Fruit fly (Drosophila melanogaster) whole organism, embryonic: ENCODE data around the gene path.

Experiments used
- B-H2 ChIP-seq: fragments of 200-800 bp; sonication (Bioruptor generic); optimal IDR thresholded peaks from 2 replicates; lab custom pipeline; 2018; ENCODE audit warnings: missing biosample characterization, mild to moderate bottlenecking, missing genetic modification characterization
- CG11695 ChIP-seq: fragments of 200-800 bp; sonication (Bioruptor generic); IDR thresholded peaks from 3 replicates; pipeline ENCODE4 v1.3.6; 2022; ENCODE audit warnings: missing biosample characterization, missing genetic modification characterization
- CG12071 ChIP-seq: fragments of 200-800 bp; sonication (Bioruptor generic); optimal IDR thresholded peaks from 3 replicates; lab custom pipeline; 2018; ENCODE audit warnings: missing biosample characterization, mild to moderate bottlenecking, missing genetic modification characterization
- CG1233 ChIP-seq: fragments of 200-800 bp; sonication (Bioruptor generic); optimal IDR thresholded peaks from 4 replicates; lab custom pipeline; 2018; ENCODE audit warnings: missing biosample characterization, mild to moderate bottlenecking, missing genetic modification characterization
- CG14710 ChIP-seq: fragments of 200-800 bp; sonication (Bioruptor generic); optimal IDR thresholded peaks from 3 replicates; lab custom pipeline; 2019; ENCODE audit warnings: missing biosample characterization, mild to moderate bottlenecking, missing genetic modification characterization, moderate library complexity
- CG1529 ChIP-seq: fragments of 200-800 bp; sonication (Bioruptor generic); optimal IDR thresholded peaks from 3 replicates; lab custom pipeline; 2018; ENCODE audit warnings: missing biosample characterization, missing genetic modification characterization
- CG15479 ChIP-seq: fragments of 200-800 bp; sonication (Bioruptor generic); optimal IDR thresholded peaks from 3 replicates; lab custom pipeline; 2019; ENCODE audit warnings: missing biosample characterization, mild to moderate bottlenecking, missing genetic modification characterization, moderate library complexity
- CG15601 ChIP-seq: fragments of 200-800 bp; sonication (Bioruptor generic); optimal IDR thresholded peaks from 3 replicates; lab custom pipeline; 2019; ENCODE audit warnings: missing biosample characterization, mild to moderate bottlenecking, missing genetic modification characterization, moderate library complexity
- CG2889 ChIP-seq: fragments of 200-800 bp; sonication (Bioruptor generic); IDR thresholded peaks from 3 replicates; pipeline ENCODE4 v1.3.6; 2022; ENCODE audit warnings: missing biosample characterization, missing genetic modification characterization
- CG31441 ChIP-seq: fragments of 200-800 bp; sonication (Bioruptor generic); IDR thresholded peaks from 2 replicates; pipeline ENCODE4 v1.3.6; 2022; ENCODE audit warnings: missing biosample characterization, missing genetic modification characterization
- CG7786 ChIP-seq: fragments of 200-800 bp; sonication (Bioruptor generic); optimal IDR thresholded peaks from 2 replicates; lab custom pipeline; 2016; ENCODE audit warnings: missing biosample characterization, missing genetic modification characterization
- CG8924 ChIP-seq: fragments of 200-800 bp; optimal IDR thresholded peaks from 3 replicates; lab custom pipeline; 2019; ENCODE audit warnings: missing biosample characterization, mild to moderate bottlenecking, missing genetic modification characterization, moderate library complexity
- CkIIα-i1 ChIP-seq: fragments of 200-800 bp; sonication (Bioruptor generic); IDR thresholded peaks from 2 replicates; pipeline ENCODE4 v1.3.6; 2022; ENCODE audit warnings: missing biosample characterization, missing genetic modification characterization
- D19A ChIP-seq: fragments of 200-800 bp; optimal IDR thresholded peaks from 3 replicates; lab custom pipeline; 2019; ENCODE audit warnings: missing biosample characterization, mild to moderate bottlenecking, missing genetic modification characterization, moderate library complexity
- Dfd ChIP-seq, 2 experiments: fragments of >200 bp; optimal IDR thresholded peaks; 2 replicates each; lab custom pipeline; 2017; ENCODE audit warnings: missing biosample characterization in 2 of 2, missing genetic modification characterization in 2 of 2
- Dref ChIP-seq: fragments of 200-800 bp; sonication (Bioruptor generic); IDR thresholded peaks from 2 replicates; pipeline ENCODE4 v1.3.6; 2022; ENCODE audit warnings: missing biosample characterization, missing genetic modification characterization
- E2f2 ChIP-seq: fragments of 200-800 bp; sonication (Bioruptor generic); IDR thresholded peaks from 2 replicates; pipeline ENCODE4 v1.3.6; 2022; ENCODE audit warnings: missing biosample characterization, missing genetic modification characterization
- Fer3 ChIP-seq: fragments of 200-800 bp; sonication (Bioruptor generic); optimal IDR thresholded peaks from 2 replicates; lab custom pipeline; 2018; ENCODE audit warnings: missing biosample characterization, mild to moderate bottlenecking, missing genetic modification characterization, moderate library complexity
- Hey ChIP-seq: fragments of 200-800 bp; sonication (Bioruptor generic); optimal IDR thresholded peaks from 3 replicates; lab custom pipeline; 2018; ENCODE audit warnings: missing biosample characterization, mild to moderate bottlenecking, missing genetic modification characterization
- HmgD ChIP-seq: fragments of 200-800 bp; sonication (Bioruptor generic); optimal IDR thresholded peaks from 3 replicates; lab custom pipeline; 2016; ENCODE audit warnings: missing biosample characterization, missing genetic modification characterization
- Med ChIP-seq: fragments of 200-800 bp; sonication (Bioruptor generic); peaks from one replicate; lab custom pipeline; 2016; ENCODE audit warnings: missing biosample characterization, missing genetic modification characterization, mild to moderate bottlenecking, inconsistent platforms, moderate library complexity
- Nf-YB ChIP-seq: fragments of 200-800 bp; sonication (Bioruptor generic); optimal IDR thresholded peaks from 3 replicates; lab custom pipeline; 2019; ENCODE audit warnings: missing biosample characterization, mild to moderate bottlenecking, missing genetic modification characterization, moderate library complexity
- Poxn ChIP-seq: fragments of 200-800 bp; sonication (Bioruptor generic); IDR thresholded peaks from 2 replicates; pipeline ENCODE4 v1.3.6; 2022; ENCODE audit warnings: missing biosample characterization, missing genetic modification characterization
- Rfx ChIP-seq: fragments of 200-800 bp; sonication (Bioruptor generic); IDR thresholded peaks from 2 replicates; pipeline ENCODE4 v1.3.6; 2022; ENCODE audit warnings: missing biosample characterization, missing genetic modification characterization
- Six4 ChIP-seq: fragments of 200-800 bp; sonication (Bioruptor generic); optimal IDR thresholded peaks from 2 replicates; lab custom pipeline; 2016; ENCODE audit warnings: missing biosample characterization, missing genetic modification characterization
- Xrp1 ChIP-seq: fragments of 200-800 bp; sonication (Bioruptor generic); IDR thresholded peaks from 2 replicates; pipeline ENCODE4 v1.3.6; 2022; ENCODE audit warnings: missing biosample characterization, missing genetic modification characterization
- ac ChIP-seq: fragments of 200-800 bp; sonication (Bioruptor generic); optimal IDR thresholded peaks from 3 replicates; lab custom pipeline; 2017; ENCODE audit warnings: missing biosample characterization, mild to moderate bottlenecking, missing genetic modification characterization
- ase ChIP-seq: fragments of 200-800 bp; sonication (Bioruptor generic); IDR thresholded peaks from 3 replicates; pipeline ENCODE4 v1.3.6; 2022; ENCODE audit warnings: missing biosample characterization, missing genetic modification characterization
- bcd ChIP-seq: fragments of 200-800 bp; sonication (Bioruptor generic); optimal IDR thresholded peaks from 2 replicates; lab custom pipeline; 2017; ENCODE audit warnings: missing biosample characterization, mild to moderate bottlenecking, missing genetic modification characterization
- chinmo ChIP-seq: fragments of 200-800 bp; sonication (Bioruptor generic); IDR thresholded peaks from 4 replicates; pipeline ENCODE4 v1.3.6; 2022; ENCODE audit warnings: missing biosample characterization, missing genetic modification characterization; ENCODE audit not compliant: partially characterized antibody
- chn ChIP-seq: fragments of 200-800 bp; sonication (Bioruptor generic); optimal IDR thresholded peaks from 2 replicates; lab custom pipeline; 2016; ENCODE audit warnings: missing biosample characterization, missing genetic modification characterization
- dati ChIP-seq: fragments of 200-800 bp; sonication (Bioruptor generic); IDR thresholded peaks from 2 replicates; pipeline ENCODE4 v1.3.6; 2022; ENCODE audit warnings: missing biosample characterization, missing genetic modification characterization
- disco-r ChIP-seq: fragments of 200-800 bp; sonication (Bioruptor generic); optimal IDR thresholded peaks from 2 replicates; lab custom pipeline; 2016; ENCODE audit warnings: missing biosample characterization, missing genetic modification characterization
- emc ChIP-seq: fragments of 200-800 bp; sonication (Bioruptor generic); optimal IDR thresholded peaks from 2 replicates; lab custom pipeline; 2016; ENCODE audit warnings: missing biosample characterization, missing genetic modification characterization
- eyg ChIP-seq: fragments of 200-800 bp; sonication (Bioruptor generic); optimal IDR thresholded peaks from 3 replicates; lab custom pipeline; 2016; ENCODE audit warnings: missing biosample characterization, missing genetic modification characterization
- fd102C ChIP-seq: fragments of 200-800 bp; sonication (Bioruptor generic); optimal IDR thresholded peaks from 2 replicates; lab custom pipeline; 2018; ENCODE audit warnings: missing biosample characterization, mild to moderate bottlenecking, missing genetic modification characterization, moderate library complexity
- fu2 ChIP-seq: fragments of 200-800 bp; sonication (Bioruptor generic); optimal IDR thresholded peaks from 2 replicates; lab custom pipeline; 2016; ENCODE audit warnings: missing biosample characterization, missing genetic modification characterization
- gcm ChIP-seq: fragments of 200-800 bp; sonication (Bioruptor generic); optimal IDR thresholded peaks from 2 replicates; lab custom pipeline; 2019; ENCODE audit warnings: missing biosample characterization, mild to moderate bottlenecking, missing genetic modification characterization, moderate library complexity
- gcm2 ChIP-seq: fragments of 200-800 bp; sonication (Bioruptor generic); optimal IDR thresholded peaks from 2 replicates; lab custom pipeline; 2016; ENCODE audit warnings: missing biosample characterization, missing genetic modification characterization
- ham ChIP-seq: fragments of 200-800 bp; sonication (Bioruptor generic); IDR thresholded peaks from 2 replicates; pipeline ENCODE4 v1.3.6; 2022; ENCODE audit warnings: missing biosample characterization, missing genetic modification characterization
- jumu ChIP-seq: fragments of 200-800 bp; sonication (Bioruptor generic); optimal IDR thresholded peaks from 3 replicates; lab custom pipeline; 2016; ENCODE audit warnings: missing biosample characterization, missing genetic modification characterization
- oc ChIP-seq: fragments of 200-800 bp; sonication (Bioruptor generic); optimal IDR thresholded peaks from 2 replicates; lab custom pipeline; 2018; ENCODE audit warnings: missing biosample characterization, mild to moderate bottlenecking, missing genetic modification characterization, moderate library complexity
- pfk ChIP-seq: fragments of 200-800 bp; sonication (Bioruptor generic); optimal IDR thresholded peaks from 2 replicates; lab custom pipeline; 2018; ENCODE audit warnings: missing biosample characterization, mild to moderate bottlenecking, missing genetic modification characterization, moderate library complexity
- psq ChIP-seq: fragments of 200-800 bp; sonication (Bioruptor generic); optimal IDR thresholded peaks from 2 replicates; lab custom pipeline; 2017; ENCODE audit warnings: missing biosample characterization, missing genetic modification characterization
- ranshi ChIP-seq: fragments of 200-800 bp; sonication (Bioruptor generic); IDR thresholded peaks from 2 replicates; pipeline ENCODE4 v1.3.6; 2022; ENCODE audit warnings: missing biosample characterization, missing genetic modification characterization
- slp2 ChIP-seq: fragments of 200-800 bp; sonication (Bioruptor generic); optimal IDR thresholded peaks from 2 replicates; lab custom pipeline; 2016; ENCODE audit warnings: missing biosample characterization, missing genetic modification characterization
- sna ChIP-seq: fragments of 200-800 bp; sonication (Bioruptor generic); IDR thresholded peaks from 2 replicates; pipeline ENCODE4 v1.3.6; 2022; ENCODE audit warnings: missing biosample characterization, missing genetic modification characterization; ENCODE audit not compliant: partially characterized antibody
- sug ChIP-seq: fragments of 200-800 bp; optimal IDR thresholded peaks from 2 replicates; lab custom pipeline; 2019; ENCODE audit warnings: missing biosample characterization, mild to moderate bottlenecking, missing genetic modification characterization, moderate library complexity
- wdn ChIP-seq: fragments of 200-800 bp; sonication (Bioruptor generic); IDR thresholded peaks from 2 replicates; pipeline ENCODE4 v1.3.6; 2022; ENCODE audit warnings: missing biosample characterization, missing genetic modification characterization
- wek ChIP-seq: fragments of 200-800 bp; sonication (Bioruptor generic); optimal IDR thresholded peaks from 3 replicates; lab custom pipeline; 2018; ENCODE audit warnings: missing biosample characterization, mild to moderate bottlenecking, missing genetic modification characterization, moderate library complexity
- zen ChIP-seq: fragments of 200-800 bp; sonication (Bioruptor generic); optimal IDR thresholded peaks from 3 replicates; lab custom pipeline; 2018; ENCODE audit warnings: missing biosample characterization, mild to moderate bottlenecking, missing genetic modification characterization, moderate library complexity
- zfh2 ChIP-seq: fragments of 200-800 bp; sonication (Bioruptor generic); optimal IDR thresholded peaks from 2 replicates; lab custom pipeline; 2016; ENCODE audit warnings: missing biosample characterization, missing genetic modification characterization

path gene

dm6 chr3L:9476829-9477228 lies 28.3 kb downstream of the path start, which contains the start of the genes Uch-L5 and Jarid2 (continued):
- TF ChIP-seq pfk (GFP tag; lab: Kevin White, UChicago): peak; percentile 52
- TF ChIP-seq disco-r (GFP tag; lab: Kevin White, UChicago): peak; percentile 62
- no peak for TF ChIP-seq CG2889
- peak; percentile 94 for TF ChIP-seq Med (GFP tag; lab: Kevin White, UChicago)
- no peak for TF ChIP-seq fd102C (GFP tag; lab: Kevin White, UChicago)
- peak; percentile 5 for TF ChIP-seq eyg (GFP tag; lab: Kevin White, UChicago)
- TF ChIP-seq bcd (GFP tag; lab: Kevin White, UChicago): peak; percentile 52
- TF ChIP-seq slp2 (GFP tag; lab: Kevin White, UChicago): peak; percentile 45
- peak; percentile 37; the same call in 1 of the 2 replicates for TF ChIP-seq ranshi
- peak; percentile 23 for TF ChIP-seq CG1233
- TF ChIP-seq Rfx: peak; percentile 78
- no peak for TF ChIP-seq CG12071 (GFP tag; lab: Kevin White, UChicago)
- peak; percentile 56 for TF ChIP-seq fu2
- peak; percentile 46 for TF ChIP-seq sug (tag; lab: Kevin White, UChicago)
- TF ChIP-seq psq (GFP tag; lab: Kevin White, UChicago): peak; percentile 53
- peak; percentile 17 for TF ChIP-seq gcm
- TF ChIP-seq Six4 (GFP tag; lab: Kevin White, UChicago): no peak
- no peak for TF ChIP-seq D19A (tag; lab: Kevin White, UChicago)
- peak; percentile 47; the same call in 1 of the 2 replicates for TF ChIP-seq wdn (GFP tag; lab: Robert Waterston, UW)
- no peak for TF ChIP-seq CG31441 (GFP tag; lab: Robert Waterston, UW)
- peak; percentile 82 for TF ChIP-seq jumu (GFP tag; lab: Kevin White, UChicago)
- TF ChIP-seq Poxn (GFP tag; lab: Robert Waterston, UW): no peak
- peak; percentile 38 for TF ChIP-seq zen (tag; lab: Kevin White, UChicago)
- TF ChIP-seq ham (GFP tag; lab: Robert Waterston, UW): no peak
- peak; percentile 22 for TF ChIP-seq CG15601
- no peak for TF ChIP-seq sna (GFP tag; lab: Robert Waterston, UW)
- TF ChIP-seq CG15479 (GFP tag; lab: Kevin White, UChicago): peak; percentile 20
- TF ChIP-seq B-H2 (GFP tag; lab: Kevin White, UChicago): peak; percentile 38
- peak; percentile 58 for TF ChIP-seq CG7786 (GFP tag; lab: Kevin White, UChicago)
- peak; percentile 60 for TF ChIP-seq E2f2 (GFP tag; lab: Robert Waterston, UW)
- peak; percentile 47; the same call in 1 of the 2 replicates for TF ChIP-seq Xrp1 (GFP tag; lab: Robert Waterston, UW)
- peak; percentile 65 for TF ChIP-seq chn (GFP tag; lab: Kevin White, UChicago)
- TF ChIP-seq ac (GFP tag; lab: Kevin White, UChicago): no peak
- peak; percentile 80 for TF ChIP-seq HmgD (GFP tag; lab: Kevin White, UChicago)
- no peak for TF ChIP-seq CkIIα-i1
- no peak for TF ChIP-seq gcm2
- peak; percentile 48 for TF ChIP-seq Nf-YB (GFP tag; lab: Kevin White, UChicago)
- no peak for TF ChIP-seq Fer3 (tag; lab: Kevin White, UChicago)
- TF ChIP-seq chinmo: 0 out of 4 replicates have a peak, but pooled peaks have one; percentile 7
- TF ChIP-seq emc (GFP tag; lab: Kevin White, UChicago): peak; percentile 34
- TF ChIP-seq wek (GFP tag; lab: Kevin White, UChicago): peak; percentile 49
- TF ChIP-seq dati: no peak
- no peak for TF ChIP-seq Hey (tag; lab: Kevin White, UChicago)
- TF ChIP-seq ase (GFP tag; lab: Robert Waterston, UW): 0 out of 3 replicates have a peak, but pooled peaks have one; percentile 11
- peak; percentile 68 for TF ChIP-seq CG14710 (tag; lab: Kevin White, UChicago)
- TF ChIP-seq Dref: peak; percentile 48
- TF ChIP-seq CG1529 (GFP tag; lab: Kevin White, UChicago): no peak
- TF ChIP-seq zfh2 (GFP tag; lab: Kevin White, UChicago): peak; percentile 72
- peak; percentile 58 for TF ChIP-seq CG8924
- TF ChIP-seq oc: no peak
- TF ChIP-seq Dfd (GFP tag; optimal IDR thresholded peaks at IDR 0.05; lab: Kevin White, UChicago): no peak
- no peak for TF ChIP-seq CG11695 (GFP tag; lab: Robert Waterston, UW)
